Worm (Caenorhabditis elegans) whole organism, mixed stage, embryonic: Measurements from ENCODE around the gene vha-2.

Source experiments
- M03D4.4 ChIP-seq: sonication (generic microtip); optimal IDR thresholded peaks from 2 replicates; lab custom pipeline; 2017; ENCODE audit warnings: mild to moderate bottlenecking, missing genetic modification characterization, missing compliant biosample characterization
- bed-3 ChIP-seq: fragments of 200-800 bp; sonication (Bioruptor generic); optimal IDR thresholded peaks from 3 replicates; lab custom pipeline; 2018; ENCODE audit warnings: mild to moderate bottlenecking, missing genetic modification characterization, moderate library complexity, missing compliant biosample characterization
- ceh-39 ChIP-seq: fragments of 150-350 bp; optimal IDR thresholded peaks from 2 replicates; lab custom pipeline; 2014; ENCODE audit warnings: missing biosample characterization, missing genetic modification characterization
- ceh-43 ChIP-seq: fragments of 200-800 bp; sonication (Bioruptor generic); optimal IDR thresholded peaks from 2 replicates; lab custom pipeline; 2018; ENCODE audit warnings: mild to moderate bottlenecking, missing genetic modification characterization, moderate library complexity, missing compliant biosample characterization
- ceh-83 ChIP-seq: fragments of 200-800 bp; sonication (Bioruptor generic); optimal IDR thresholded peaks from 2 replicates; lab custom pipeline; 2018; ENCODE audit warnings: mild to moderate bottlenecking, missing genetic modification characterization, missing compliant biosample characterization
- cnd-1 ChIP-seq: fragments of 200-800 bp; sonication (Bioruptor generic); optimal IDR thresholded peaks from 2 replicates; lab custom pipeline; 2018; ENCODE audit warnings: mild to moderate bottlenecking, missing genetic modification characterization, missing compliant biosample characterization
- drap-1 ChIP-seq: fragments of 200-800 bp; sonication (Bioruptor generic); optimal IDR thresholded peaks from 3 replicates; lab custom pipeline; 2018; ENCODE audit warnings: mild to moderate bottlenecking, missing genetic modification characterization, missing compliant biosample characterization
- elt-3 ChIP-seq: fragments of 150-350 bp; optimal IDR thresholded peaks from 2 replicates; lab custom pipeline; 2014; ENCODE audit warnings: missing biosample characterization, missing genetic modification characterization
- flh-1 ChIP-seq: fragments of 200-800 bp; sonication (Bioruptor generic); optimal IDR thresholded peaks from 2 replicates; lab custom pipeline; 2018; ENCODE audit warnings: mild to moderate bottlenecking, missing genetic modification characterization, moderate library complexity, missing compliant biosample characterization
- hlh-1 ChIP-seq: fragments of 150-350 bp; optimal IDR thresholded peaks from 2 replicates; lab custom pipeline; 2014; ENCODE audit warnings: missing biosample characterization, missing genetic modification reagents, missing genetic modification characterization
- lin-13 ChIP-seq: fragments of 150-350 bp; optimal IDR thresholded peaks from 2 replicates; lab custom pipeline; 2014; ENCODE audit warnings: missing biosample characterization, missing genetic modification characterization
- lsy-2 ChIP-seq: fragments of 150-350 bp; optimal IDR thresholded peaks from 2 replicates; lab custom pipeline; 2014; ENCODE audit warnings: missing biosample characterization, missing genetic modification characterization
- mab-5 ChIP-seq: fragments of 150-350 bp; optimal IDR thresholded peaks from 2 replicates; lab custom pipeline; 2014; ENCODE audit warnings: missing biosample characterization, missing genetic modification characterization
- mep-1 ChIP-seq: fragments of 150-350 bp; optimal IDR thresholded peaks from 2 replicates; lab custom pipeline; 2017; ENCODE audit warnings: missing biosample characterization, missing genetic modification reagents, missing genetic modification characterization, inconsistent platforms
- mls-2 ChIP-seq: sonication (generic microtip); optimal IDR thresholded peaks from 2 replicates; lab custom pipeline; 2016; ENCODE audit warnings: mild to moderate bottlenecking, missing genetic modification characterization, moderate library complexity, missing compliant biosample characterization
- nhr-2 ChIP-seq: fragments of 150-350 bp; optimal IDR thresholded peaks from 2 replicates; lab custom pipeline; 2014; ENCODE audit warnings: missing biosample characterization, missing genetic modification characterization
- nhr-237 ChIP-seq: fragments of 150-350 bp; optimal IDR thresholded peaks from 2 replicates; lab custom pipeline; 2014; ENCODE audit warnings: missing biosample characterization, missing genetic modification characterization
- nhr-76 ChIP-seq: sonication (generic microtip); optimal IDR thresholded peaks from 2 replicates; lab custom pipeline; 2017; ENCODE audit warnings: missing biosample characterization, missing genetic modification characterization
- pha-4 ChIP-seq: fragments of 150-350 bp; optimal IDR thresholded peaks from 2 replicates; lab custom pipeline; 2018; ENCODE audit warnings: missing biosample characterization, missing genetic modification reagents, missing genetic modification characterization
- snpc-4 ChIP-seq: fragments of 150-350 bp; optimal IDR thresholded peaks from 2 replicates; lab custom pipeline; 2014; ENCODE audit warnings: missing biosample characterization, missing genetic modification characterization
- sptf-1 ChIP-seq: sonication (generic microtip); optimal IDR thresholded peaks from 2 replicates; lab custom pipeline; 2017; ENCODE audit warnings: mild to moderate bottlenecking, missing genetic modification characterization, moderate library complexity, missing compliant biosample characterization
- unc-39 ChIP-seq: fragments of 150-350 bp; optimal IDR thresholded peaks from 2 replicates; lab custom pipeline; 2014; ENCODE audit warnings: missing biosample characterization, missing genetic modification characterization
- unc-62 ChIP-seq: fragments of 150-350 bp; optimal IDR thresholded peaks from 2 replicates; lab custom pipeline; 2014; ENCODE audit warnings: missing biosample characterization, missing genetic modification reagents, missing genetic modification characterization

Gene vha-2

ce11 chrIII:9818763-9819162, 36.8 kb downstream of the vha-2 start, which contains the start of gene panl-3:
Gene panl-3, plus strand, starts transcription at chrIII:9819056.
- TF ChIP-seq hlh-1 (tag; lab: Kevin White, UChicago) (no peak), lsy-2 (tag; lab: Kevin White, UChicago) (peak; percentile 4), cnd-1 (peak; percentile 46), mep-1 (peak; percentile 49), lin-13 (tag; lab: Kevin White, UChicago) (peak; percentile 14), pha-4 (tag; lab: Kevin White, UChicago) (peak; percentile 23), sptf-1 (tag; lab: Kevin White, UChicago) (peak; percentile 37), elt-3 (tag; lab: Kevin White, UChicago) (no peak), snpc-4 (tag; lab: Kevin White, UChicago) (no peak)

ce11 chrIII:9822942-9823341, 41.0 kb downstream of the vha-2 start, which contains the start of gene arl-5:
Gene arl-5, plus strand, starts transcription at chrIII:9823242.
- no peak for TF ChIP-seq mls-2 (tag; lab: Kevin White, UChicago)
- no peak for TF ChIP-seq mab-5 (tag; lab: Kevin White, UChicago)

ce11 chrIII:9823748-9824147, 41.8 kb downstream of the vha-2 start:
- TF ChIP-seq mep-1 (no peak), unc-39 (tag; lab: Kevin White, UChicago) (no peak), flh-1 (GFP tag; lab: Kevin White, UChicago) (no peak), nhr-2 (tag; lab: Kevin White, UChicago) (no peak), unc-62 (GFP tag; lab: Kevin White, UChicago) (no peak), nhr-76 (tag; lab: Kevin White, UChicago) (no peak), snpc-4 (tag; lab: Kevin White, UChicago) (no peak), pha-4 (tag; lab: Kevin White, UChicago) (no peak), M03D4.4 (tag; lab: Kevin White, UChicago) (no peak), drap-1 (GFP tag; lab: Kevin White, UChicago) (no peak), lsy-2 (tag; lab: Kevin White, UChicago) (no peak), ceh-83 (GFP tag; lab: Kevin White, UChicago) (no peak), elt-3 (tag; lab: Kevin White, UChicago) (no peak)
- TF ChIP-seq, all 35 proteins: peak for 0

ce11 chrIII:9824330-9824934, 42.5 kb downstream of the vha-2 start, which contains the start of gene lin-52:
Gene lin-52, minus strand, starts transcription at chrIII:9824750.
- TF ChIP-seq unc-39 (tag; lab: Kevin White, UChicago) = no peak
- no peak for TF ChIP-seq M03D4.4 (tag; lab: Kevin White, UChicago)
- no peak for TF ChIP-seq flh-1 (GFP tag; lab: Kevin White, UChicago)
- TF ChIP-seq lsy-2 (tag; lab: Kevin White, UChicago) = no peak
- TF ChIP-seq elt-3 (tag; lab: Kevin White, UChicago) = no peak

ce11 chrIII:9825073-9825828, 43.3 kb downstream of the vha-2 start, which contains the start of gene ZK632.9:
Gene ZK632.9, minus strand, starts transcription at chrIII:9825432.
- TF ChIP-seq cnd-1 = no peak
- TF ChIP-seq sptf-1 (tag; lab: Kevin White, UChicago) = no peak
- no peak for TF ChIP-seq bed-3 (GFP tag; lab: Kevin White, UChicago)
- TF ChIP-seq ceh-39 (tag; lab: Kevin White, UChicago) = no peak
- no peak for TF ChIP-seq ceh-43

ce11 chrIII:9826005-9826404, 44.0 kb downstream of the vha-2 start:
- TF ChIP-seq mep-1 (peak; percentile 3), flh-1 (GFP tag; lab: Kevin White, UChicago) (no peak), hlh-1 (tag; lab: Kevin White, UChicago) (no peak), nhr-237 (tag; lab: Kevin White, UChicago) (no peak)
